Fruit fly (Drosophila melanogaster) whole organism, embryonic: ENCODE measurements around the gene CG6972.

ENCODE experiments used
- CG11398 ChIP-seq: fragments of 200-800 bp; sonication (Bioruptor generic); optimal IDR thresholded peaks from 2 replicates; lab custom pipeline; 2016; ENCODE audit warnings: missing biosample characterization, missing genetic modification characterization
- CG11696 ChIP-seq: fragments of 200-800 bp; sonication (Bioruptor generic); IDR thresholded peaks from 2 replicates; pipeline ENCODE4 v1.3.6; 2022; ENCODE audit warnings: missing biosample characterization, missing genetic modification characterization
- CG11723 ChIP-seq: fragments of 200-800 bp; sonication (Bioruptor generic); optimal IDR thresholded peaks from 2 replicates; lab custom pipeline; 2017; ENCODE audit warnings: missing biosample characterization, mild to moderate bottlenecking, missing genetic modification characterization
- CG12769 ChIP-seq: fragments of 200-800 bp; sonication (Bioruptor generic); optimal IDR thresholded peaks from 2 replicates; lab custom pipeline; 2019; ENCODE audit warnings: missing biosample characterization, mild to moderate bottlenecking, missing genetic modification characterization, moderate library complexity
- CG13296 ChIP-seq: fragments of 200-800 bp; sonication (Bioruptor generic); optimal IDR thresholded peaks from 3 replicates; lab custom pipeline; 2018; ENCODE audit warnings: missing biosample characterization, mild to moderate bottlenecking, missing genetic modification characterization
- CG13424 ChIP-seq: fragments of 200-800 bp; sonication (Bioruptor generic); optimal IDR thresholded peaks from 2 replicates; lab custom pipeline; 2019; ENCODE audit warnings: missing biosample characterization, mild to moderate bottlenecking, missing genetic modification characterization, moderate library complexity
- CG15601 ChIP-seq: fragments of 200-800 bp; sonication (Bioruptor generic); optimal IDR thresholded peaks from 3 replicates; lab custom pipeline; 2019; ENCODE audit warnings: missing biosample characterization, mild to moderate bottlenecking, missing genetic modification characterization, moderate library complexity
- CG1603 ChIP-seq: fragments of 200-800 bp; sonication (Bioruptor generic); optimal IDR thresholded peaks from 2 replicates; lab custom pipeline; 2019; ENCODE audit warnings: missing biosample characterization, mild to moderate bottlenecking, missing genetic modification characterization, moderate library complexity
- CG17802 ChIP-seq: fragments of 200-800 bp; sonication (Bioruptor generic); optimal IDR thresholded peaks from 2 replicates; lab custom pipeline; 2018; ENCODE audit warnings: missing biosample characterization, mild to moderate bottlenecking, missing genetic modification characterization, moderate library complexity
- CG31441 ChIP-seq: fragments of 200-800 bp; sonication (Bioruptor generic); IDR thresholded peaks from 2 replicates; pipeline ENCODE4 v1.3.6; 2022; ENCODE audit warnings: missing biosample characterization, missing genetic modification characterization
- CG3163 ChIP-seq: fragments of 200-800 bp; sonication (Bioruptor generic); optimal IDR thresholded peaks from 3 replicates; lab custom pipeline; 2016; ENCODE audit warnings: missing biosample characterization, missing genetic modification characterization
- CG42726 ChIP-seq: fragments of 200-800 bp; sonication (Bioruptor generic); IDR thresholded peaks from 2 replicates; pipeline ENCODE4 v1.3.6; 2022; ENCODE audit warnings: missing biosample characterization, missing genetic modification characterization; ENCODE audit not compliant: partially characterized antibody
- CG4360 ChIP-seq: fragments of 200-800 bp; sonication (Bioruptor generic); IDR thresholded peaks from 2 replicates; pipeline ENCODE4 v1.3.6; 2022; ENCODE audit warnings: missing biosample characterization, missing genetic modification characterization
- CG6254 ChIP-seq: fragments of 200-800 bp; sonication (Bioruptor generic); optimal IDR thresholded peaks from 3 replicates; lab custom pipeline; 2017; ENCODE audit warnings: mild to moderate bottlenecking, missing biosample characterization, missing genetic modification reagents, missing genetic modification characterization
- CTCF ChIP-seq: fragments of 200-800 bp; sonication (Bioruptor generic); optimal IDR thresholded peaks from 2 replicates; lab custom pipeline; 2017; ENCODE audit warnings: missing biosample characterization, mild to moderate bottlenecking, missing genetic modification characterization, moderate library complexity
- Fer1 ChIP-seq: fragments of 200-800 bp; sonication (Bioruptor generic); optimal IDR thresholded peaks from 2 replicates; lab custom pipeline; 2017; ENCODE audit warnings: missing biosample characterization, mild to moderate bottlenecking, missing genetic modification characterization
- Hr51 ChIP-seq, 2 experiments: fragments of 200-800 bp; sonication (Bioruptor generic); optimal IDR thresholded peaks; 2 replicates in 1 of 2; 3 replicates in 1 of 2; lab custom pipeline; 2016 to 2018; ENCODE audit warnings: missing biosample characterization in 2 of 2, missing genetic modification characterization in 2 of 2, mild to moderate bottlenecking in 1 of 2, moderate library complexity in 1 of 2
- MBD-R2 ChIP-seq: fragments of 200-800 bp; sonication (Bioruptor generic); IDR thresholded peaks from 2 replicates; pipeline ENCODE4 v1.3.6; 2022; ENCODE audit warnings: missing biosample characterization, missing genetic modification characterization
- Med ChIP-seq: fragments of 200-800 bp; sonication (Bioruptor generic); peaks from one replicate; lab custom pipeline; 2016; ENCODE audit warnings: missing biosample characterization, missing genetic modification characterization, mild to moderate bottlenecking, inconsistent platforms, moderate library complexity
- Myb ChIP-seq: fragments of 200-800 bp; sonication (Bioruptor generic); optimal IDR thresholded peaks from 2 replicates; lab custom pipeline; 2016; ENCODE audit warnings: missing biosample characterization, missing genetic modification characterization
- Oaz ChIP-seq: fragments of 200-800 bp; sonication (Bioruptor generic); IDR thresholded peaks from 2 replicates; pipeline ENCODE4 v1.3.6; 2022; ENCODE audit warnings: missing biosample characterization, missing genetic modification characterization
- PHDP ChIP-seq: fragments of 200-800 bp; sonication (Bioruptor generic); optimal IDR thresholded peaks from 3 replicates; lab custom pipeline; 2018; ENCODE audit warnings: missing biosample characterization, mild to moderate bottlenecking, missing genetic modification characterization, moderate library complexity
- Ravus ChIP-seq: fragments of 200-800 bp; sonication (Bioruptor generic); IDR thresholded peaks from 2 replicates; pipeline ENCODE4 v1.3.6; 2022; ENCODE audit warnings: missing biosample characterization, missing genetic modification characterization
- Sox102F ChIP-seq: fragments of 200-800 bp; sonication (Bioruptor generic); optimal IDR thresholded peaks from 2 replicates; lab custom pipeline; 2018; ENCODE audit warnings: missing biosample characterization, mild to moderate bottlenecking, missing genetic modification characterization, moderate library complexity
- Usf ChIP-seq: fragments of 200-800 bp; sonication (Bioruptor generic); optimal IDR thresholded peaks from 2 replicates; lab custom pipeline; 2017; ENCODE audit warnings: missing genotype, missing biosample characterization, missing genetic modification characterization
- amos ChIP-seq: fragments of 200-800 bp; sonication (Bioruptor generic); IDR thresholded peaks from 2 replicates; pipeline ENCODE4 v1.3.6; 2022; ENCODE audit warnings: missing biosample characterization, missing genetic modification characterization; ENCODE audit not compliant: partially characterized antibody
- br ChIP-seq: fragments of >200 bp; optimal IDR thresholded peaks from 2 replicates; lab custom pipeline; 2017
- cg ChIP-seq: fragments of 200-800 bp; sonication (Bioruptor generic); optimal IDR thresholded peaks from 3 replicates; lab custom pipeline; 2019; ENCODE audit warnings: missing biosample characterization, mild to moderate bottlenecking, missing genetic modification characterization, moderate library complexity
- chif ChIP-seq, 2 experiments: fragments of 200-800 bp; sonication (Bioruptor generic); optimal IDR thresholded peaks; 3 replicates each; lab custom pipeline; 2016; ENCODE audit warnings: missing biosample characterization in 2 of 2, missing genetic modification characterization in 2 of 2
- crol ChIP-seq: fragments of 200-800 bp; sonication (Bioruptor generic); IDR thresholded peaks from 2 replicates; pipeline ENCODE4 v1.3.6; 2022; ENCODE audit warnings: missing biosample characterization, missing genetic modification characterization
- da ChIP-seq: fragments of 200-800 bp; sonication (Bioruptor generic); optimal IDR thresholded peaks from 2 replicates; lab custom pipeline; 2016; ENCODE audit warnings: missing biosample characterization, missing genetic modification characterization
- dan ChIP-seq: fragments of 200-800 bp; sonication (Bioruptor generic); IDR thresholded peaks from 2 replicates; pipeline ENCODE4 v1.3.6; 2022; ENCODE audit warnings: missing biosample characterization, missing genetic modification characterization
- disco-r ChIP-seq: fragments of 200-800 bp; sonication (Bioruptor generic); optimal IDR thresholded peaks from 2 replicates; lab custom pipeline; 2016; ENCODE audit warnings: missing biosample characterization, missing genetic modification characterization
- gce ChIP-seq: fragments of 200-800 bp; sonication (Bioruptor generic); IDR thresholded peaks from 3 replicates; pipeline ENCODE4 v1.3.6; 2022; ENCODE audit warnings: missing biosample characterization, missing genetic modification characterization
- gsb-n ChIP-seq: fragments of 200-800 bp; sonication (Bioruptor generic); optimal IDR thresholded peaks from 3 replicates; lab custom pipeline; 2018; ENCODE audit warnings: missing biosample characterization, mild to moderate bottlenecking, missing genetic modification characterization
- jigr1 ChIP-seq: fragments of 200-800 bp; sonication (Bioruptor generic); IDR thresholded peaks from 3 replicates; pipeline ENCODE4 v1.3.6; 2022; ENCODE audit warnings: missing biosample characterization, missing genetic modification characterization
- ken ChIP-seq: fragments of 200-800 bp; sonication (Bioruptor generic); IDR thresholded peaks from 3 replicates; pipeline ENCODE4 v1.3.6; 2022; ENCODE audit warnings: missing biosample characterization, missing genetic modification characterization
- lilli ChIP-seq: fragments of 200-800 bp; sonication (Bioruptor generic); optimal IDR thresholded peaks from 3 replicates; lab custom pipeline; 2016; ENCODE audit warnings: missing biosample characterization, missing genetic modification characterization
- maf-S ChIP-seq: fragments of 200-800 bp; sonication (Bioruptor generic); optimal IDR thresholded peaks from 2 replicates; lab custom pipeline; 2016; ENCODE audit warnings: missing biosample characterization, missing genetic modification characterization
- prd ChIP-seq, 3 experiments: fragments of >200 bp in 2 of 3; fragments of 200-800 bp in 1 of 3; sonication (Bioruptor generic) in 1 of 3; optimal IDR thresholded peaks in 2 of 3; IDR thresholded peaks in 1 of 3; 2 replicates in 2 of 3; 3 replicates in 1 of 3; pipeline versions ENCODE4 v1.3.6 to Lab custom; 2017 to 2022; ENCODE audit warnings: missing biosample characterization in 1 of 3, missing genetic modification characterization in 1 of 3
- row ChIP-seq: fragments of 200-800 bp; sonication (Bioruptor generic); IDR thresholded peaks from 3 replicates; pipeline ENCODE4 v1.3.6; 2022; ENCODE audit warnings: missing biosample characterization, missing genetic modification characterization
- sisA ChIP-seq: fragments of 200-800 bp; sonication (Bioruptor generic); IDR thresholded peaks from 2 replicates; pipeline ENCODE4 v1.3.6; 2022; ENCODE audit warnings: missing biosample characterization, missing genetic modification characterization
- stc ChIP-seq: fragments of 200-800 bp; sonication (Bioruptor generic); IDR thresholded peaks from 2 replicates; pipeline ENCODE4 v1.3.6; 2022; ENCODE audit warnings: missing biosample characterization, missing genetic modification characterization
- tna ChIP-seq: fragments of 200-800 bp; sonication (Bioruptor generic); IDR thresholded peaks from 2 replicates; pipeline ENCODE4 v1.3.6; 2022; ENCODE audit warnings: missing biosample characterization, missing genetic modification characterization; ENCODE audit not compliant: partially characterized antibody
- unpg ChIP-seq: fragments of 200-800 bp; sonication (Bioruptor generic); optimal IDR thresholded peaks from 3 replicates; lab custom pipeline; 2018; ENCODE audit warnings: missing biosample characterization, mild to moderate bottlenecking, missing genetic modification characterization, moderate library complexity
- vnd ChIP-seq: fragments of 200-800 bp; sonication (Bioruptor generic); IDR thresholded peaks from 3 replicates; pipeline ENCODE4 v1.3.6; 2022; ENCODE audit warnings: missing biosample characterization, missing genetic modification characterization; ENCODE audit not compliant: partially characterized antibody
- wor ChIP-seq: fragments of 200-800 bp; sonication (Bioruptor generic); IDR thresholded peaks from 2 replicates; pipeline ENCODE4 v1.3.6; 2022; ENCODE audit warnings: missing biosample characterization, missing genetic modification characterization
- zen ChIP-seq: fragments of 200-800 bp; sonication (Bioruptor generic); optimal IDR thresholded peaks from 3 replicates; lab custom pipeline; 2018; ENCODE audit warnings: missing biosample characterization, mild to moderate bottlenecking, missing genetic modification characterization, moderate library complexity

The CG6972 gene

dm6 chr3R:22667284-22667958 lies 34.4 kb upstream of the CG6972 start (continued):
- TF ChIP-seq disco-r (GFP tag; lab: Kevin White, UChicago): no peak
- peak; percentile 76 for TF ChIP-seq CG15601
- TF ChIP-seq amos (GFP tag; lab: Robert Waterston, UW): no peak
- no peak; the same call in 1 of the 2 replicates for TF ChIP-seq dan (GFP tag; lab: Robert Waterston, UW)
- peak; percentile 90 for TF ChIP-seq Sox102F
- peak; percentile 84 for TF ChIP-seq gsb-n (tag; lab: Kevin White, UChicago)
- peak; percentile 60 for TF ChIP-seq CG11723
- no peak for TF ChIP-seq vnd (GFP tag; lab: Robert Waterston, UW)
- no peak for TF ChIP-seq Oaz
- TF ChIP-seq CG11696 (GFP tag; lab: Robert Waterston, UW): peak; percentile 62; the same call in 1 of the 2 replicates

dm6 chr3R:22667959-22668316 lies 33.9 kb upstream of the CG6972 start:
- TF ChIP-seq CTCF (GFP tag; lab: Kevin White, UChicago) (no peak), cg (GFP tag; lab: Kevin White, UChicago) (peak; percentile 61), row (GFP tag; lab: Robert Waterston, UW) (no peak), CG1603 (tag; lab: Kevin White, UChicago) (no peak), CG6254 (no peak), stc (GFP tag; lab: Robert Waterston, UW) (no peak), Myb (GFP tag; lab: Kevin White, UChicago) (no peak), da (GFP tag; lab: Kevin White, UChicago) (no peak), CG3163 (GFP tag; lab: Kevin White, UChicago) (no peak), CG4360 (GFP tag; lab: Robert Waterston, UW) (peak; percentile 50; the same call in 1 of the 2 replicates), crol (peak; percentile 42), maf-S (GFP tag; lab: Kevin White, UChicago) (no peak), Fer1 (GFP tag; lab: Kevin White, UChicago) (no peak), ken (GFP tag; lab: Robert Waterston, UW) (0 out of 3 replicates have a peak, but pooled peaks have one; percentile 1)
- TF ChIP-seq, all 482 proteins: peak for 4

- TF ChIP-seq CG17802 (tag; lab: Kevin White, UChicago) (no peak), gce (no peak), lilli (GFP tag; lab: Kevin White, UChicago) (peak; percentile 19), CG12769 (no peak), CG11398 (GFP tag; lab: Kevin White, UChicago) (no peak), CG31441 (GFP tag; lab: Robert Waterston, UW) (no peak), stc (GFP tag; lab: Robert Waterston, UW) (peak; percentile 31; the same call in 1 of the 2 replicates), chif (GFP tag; optimal IDR thresholded peaks at IDR 0.05; lab: Kevin White, UChicago) (no peak), PHDP (peak; percentile 9), prd (optimal IDR thresholded peaks at IDR 0.05; lab: Kevin White, UChicago) (no peak), prd (GFP tag; IDR thresholded peaks at IDR 0.05; lab: Robert Waterston, UW) (peak; percentile 61; the same call in 2 of the 3 replicates), sisA (peak; percentile 55), Med (no peak), CG42726 (GFP tag; lab: Robert Waterston, UW) (no peak), MBD-R2 (GFP tag; lab: Robert Waterston, UW) (no peak), wor (GFP tag; lab: Robert Waterston, UW) (0 out of 2 replicates have a peak, but pooled peaks have one; percentile 34), zen (tag; lab: Kevin White, UChicago) (no peak), Usf (GFP tag; lab: Kevin White, UChicago) (no peak), unpg (GFP tag; lab: Kevin White, UChicago) (peak; percentile 3), CG13296 (GFP tag; lab: Kevin White, UChicago) (no peak), Ravus (peak; percentile 1; the same call in 1 of the 2 replicates), br (lab: Kevin White, UChicago) (no peak), tna (GFP tag; lab: Robert Waterston, UW) (no peak), jigr1 (GFP tag; lab: Robert Waterston, UW) (no peak), CG13424 (peak; percentile 7), Hr51 (GFP tag; optimal IDR thresholded peaks at IDR 0.05; lab: Kevin White, UChicago) (peak in 1 of 2 experiments; percentile 48)
Observed at dm6 chr3R:22668622-22669021, 33.2 kb upstream of the CG6972 start.
